Fruit fly (Drosophila melanogaster) whole organism, embryonic: Measurements from ENCODE around the gene CG7896.

Source experiments
- C15 ChIP-seq: fragments of 200-800 bp; sonication (Bioruptor generic); IDR thresholded peaks from 3 replicates; pipeline ENCODE4 v1.3.6; 2022; ENCODE audit warnings: missing biosample characterization, missing genetic modification characterization
- CG10209 ChIP-seq: fragments of 200-800 bp; sonication (Bioruptor generic); optimal IDR thresholded peaks from 3 replicates; lab custom pipeline; 2017; ENCODE audit warnings: missing biosample characterization, mild to moderate bottlenecking, missing genetic modification characterization, missing genetic modification reagents
- CG10565 ChIP-seq: fragments of 200-800 bp; sonication (Bioruptor generic); optimal IDR thresholded peaks from 3 replicates; lab custom pipeline; 2016; ENCODE audit warnings: missing biosample characterization, mild to moderate bottlenecking, missing genetic modification characterization
- CG11085 ChIP-seq: fragments of 200-800 bp; sonication (Bioruptor generic); IDR thresholded peaks from 2 replicates; pipeline ENCODE4 v1.3.6; 2022; ENCODE audit warnings: missing biosample characterization, missing genetic modification characterization
- CG14667 ChIP-seq: fragments of 200-800 bp; sonication (Bioruptor generic); IDR thresholded peaks from 2 replicates; pipeline ENCODE4 v1.3.6; 2022; ENCODE audit warnings: missing biosample characterization, missing genetic modification characterization
- CG15011 ChIP-seq: fragments of 200-800 bp; sonication (Bioruptor generic); optimal IDR thresholded peaks from 3 replicates; lab custom pipeline; 2018; ENCODE audit warnings: missing biosample characterization, mild to moderate bottlenecking, missing genetic modification characterization
- CG1602 ChIP-seq: fragments of 200-800 bp; sonication (Bioruptor generic); optimal IDR thresholded peaks from 3 replicates; lab custom pipeline; 2016; ENCODE audit warnings: missing biosample characterization, missing genetic modification characterization
- CG1603 ChIP-seq: fragments of 200-800 bp; sonication (Bioruptor generic); optimal IDR thresholded peaks from 2 replicates; lab custom pipeline; 2019; ENCODE audit warnings: missing biosample characterization, mild to moderate bottlenecking, missing genetic modification characterization, moderate library complexity
- CG16779 ChIP-seq: fragments of 200-800 bp; sonication (Bioruptor generic); IDR thresholded peaks from 2 replicates; pipeline ENCODE4 v1.3.6; 2022; ENCODE audit warnings: missing biosample characterization, missing genetic modification characterization
- CG18476 ChIP-seq: fragments of 200-800 bp; sonication (Bioruptor generic); optimal IDR thresholded peaks from 2 replicates; lab custom pipeline; 2016; ENCODE audit warnings: missing biosample characterization, mild to moderate bottlenecking, missing genetic modification characterization
- CG2116 ChIP-seq: fragments of 200-800 bp; sonication (Bioruptor generic); optimal IDR thresholded peaks from 3 replicates; lab custom pipeline; 2018; ENCODE audit warnings: missing biosample characterization, mild to moderate bottlenecking, missing genetic modification characterization
- CG30403 ChIP-seq: fragments of 200-800 bp; sonication (Bioruptor generic); optimal IDR thresholded peaks from 3 replicates; lab custom pipeline; 2016; ENCODE audit warnings: missing biosample characterization, missing genetic modification characterization
- CG3281 ChIP-seq: fragments of 200-800 bp; sonication (Bioruptor generic); optimal IDR thresholded peaks from 3 replicates; lab custom pipeline; 2017; ENCODE audit warnings: missing biosample characterization, mild to moderate bottlenecking, missing genetic modification characterization
- CG3838 ChIP-seq: fragments of 200-800 bp; sonication (Bioruptor generic); optimal IDR thresholded peaks from 3 replicates; lab custom pipeline; 2016; ENCODE audit warnings: missing biosample characterization, missing genetic modification characterization
- CG4360 ChIP-seq: fragments of 200-800 bp; sonication (Bioruptor generic); IDR thresholded peaks from 2 replicates; pipeline ENCODE4 v1.3.6; 2022; ENCODE audit warnings: missing biosample characterization, missing genetic modification characterization
- CG5180 ChIP-seq: fragments of 200-800 bp; sonication (Bioruptor generic); optimal IDR thresholded peaks from 3 replicates; lab custom pipeline; 2017; ENCODE audit warnings: missing biosample characterization, missing genetic modification characterization, mild to moderate bottlenecking, moderate library complexity, missing genetic modification reagents
- CG6854 ChIP-seq: fragments of 200-800 bp; sonication (Bioruptor generic); optimal IDR thresholded peaks from 3 replicates; lab custom pipeline; 2017; ENCODE audit warnings: missing biosample characterization, mild to moderate bottlenecking, missing genetic modification characterization
- CG8924 ChIP-seq: fragments of 200-800 bp; optimal IDR thresholded peaks from 3 replicates; lab custom pipeline; 2019; ENCODE audit warnings: missing biosample characterization, mild to moderate bottlenecking, missing genetic modification characterization, moderate library complexity
- CG9817 ChIP-seq: fragments of 200-800 bp; sonication (Bioruptor generic); optimal IDR thresholded peaks from 2 replicates; lab custom pipeline; 2018; ENCODE audit warnings: missing biosample characterization, mild to moderate bottlenecking, missing genetic modification characterization, moderate library complexity
- D19B ChIP-seq: fragments of 200-800 bp; sonication (Bioruptor generic); optimal IDR thresholded peaks from 2 replicates; lab custom pipeline; 2017; ENCODE audit warnings: missing biosample characterization, mild to moderate bottlenecking, missing genetic modification characterization
- Dek ChIP-seq: fragments of 200-800 bp; sonication (Bioruptor generic); optimal IDR thresholded peaks from 3 replicates; lab custom pipeline; 2019; ENCODE audit warnings: missing biosample characterization, mild to moderate bottlenecking, missing genetic modification characterization, moderate library complexity
- Doc2 ChIP-seq: fragments of 200-800 bp; sonication (Bioruptor generic); IDR thresholded peaks from 2 replicates; pipeline ENCODE4 v1.3.6; 2022; ENCODE audit warnings: missing biosample characterization, missing genetic modification characterization
- ERR ChIP-seq: fragments of 200-800 bp; sonication (Bioruptor generic); optimal IDR thresholded peaks from 2 replicates; lab custom pipeline; 2016; ENCODE audit warnings: missing biosample characterization, missing genetic modification characterization
- Ets65A ChIP-seq: fragments of 200-800 bp; sonication (Bioruptor generic); peaks from one replicate; lab custom pipeline; 2016; ENCODE audit warnings: missing biosample characterization, missing genetic modification characterization
- HLH4C ChIP-seq: fragments of 200-800 bp; sonication (Bioruptor generic); IDR thresholded peaks from 3 replicates; pipeline ENCODE4 v1.3.6; 2022; ENCODE audit warnings: missing biosample characterization, missing genetic modification characterization; ENCODE audit not compliant: partially characterized antibody
- Oaz ChIP-seq: fragments of 200-800 bp; sonication (Bioruptor generic); IDR thresholded peaks from 2 replicates; pipeline ENCODE4 v1.3.6; 2022; ENCODE audit warnings: missing biosample characterization, missing genetic modification characterization
- Sox102F ChIP-seq: fragments of 200-800 bp; sonication (Bioruptor generic); optimal IDR thresholded peaks from 2 replicates; lab custom pipeline; 2018; ENCODE audit warnings: missing biosample characterization, mild to moderate bottlenecking, missing genetic modification characterization, moderate library complexity
- Spps ChIP-seq: fragments of 200-800 bp; sonication (Bioruptor generic); optimal IDR thresholded peaks from 2 replicates; lab custom pipeline; 2018; ENCODE audit warnings: missing biosample characterization, mild to moderate bottlenecking, missing genetic modification characterization
- Sry-β ChIP-seq: fragments of 200-800 bp; sonication (Bioruptor generic); optimal IDR thresholded peaks from 2 replicates; lab custom pipeline; 2018; ENCODE audit warnings: missing biosample characterization, mild to moderate bottlenecking, missing genetic modification characterization, moderate library complexity
- br ChIP-seq: fragments of >200 bp; optimal IDR thresholded peaks from 2 replicates; lab custom pipeline; 2017
- chn ChIP-seq: fragments of 200-800 bp; sonication (Bioruptor generic); optimal IDR thresholded peaks from 2 replicates; lab custom pipeline; 2016; ENCODE audit warnings: missing biosample characterization, missing genetic modification characterization
- en ChIP-seq: fragments of 200-800 bp; sonication (Bioruptor generic); optimal IDR thresholded peaks from 2 replicates; lab custom pipeline; 2016; ENCODE audit warnings: missing biosample characterization, missing genetic modification characterization
- gce ChIP-seq: fragments of 200-800 bp; sonication (Bioruptor generic); IDR thresholded peaks from 3 replicates; pipeline ENCODE4 v1.3.6; 2022; ENCODE audit warnings: missing biosample characterization, missing genetic modification characterization
- gsb ChIP-seq: fragments of 200-800 bp; sonication (Bioruptor generic); IDR thresholded peaks from 2 replicates; pipeline ENCODE4 v1.3.6; 2022; ENCODE audit warnings: missing biosample characterization, missing genetic modification characterization
- hb ChIP-seq: fragments of 200-800 bp; sonication (Bioruptor generic); IDR thresholded peaks from 3 replicates; pipeline ENCODE4 v1.3.6; 2022; ENCODE audit warnings: missing biosample characterization, missing genetic modification characterization; ENCODE audit not compliant: partially characterized antibody
- hkb ChIP-seq, 2 experiments: fragments of 200-800 bp in 1 of 2; fragments of >200 bp in 1 of 2; sonication (Bioruptor generic) in 1 of 2; IDR thresholded peaks in 1 of 2; optimal IDR thresholded peaks in 1 of 2; 2 replicates each; pipeline versions ENCODE4 v1.3.6 to Lab custom; 2017 to 2022; ENCODE audit warnings: missing biosample characterization in 1 of 2, missing genetic modification characterization in 1 of 2
- jigr1 ChIP-seq: fragments of 200-800 bp; sonication (Bioruptor generic); IDR thresholded peaks from 3 replicates; pipeline ENCODE4 v1.3.6; 2022; ENCODE audit warnings: missing biosample characterization, missing genetic modification characterization
- jing ChIP-seq: fragments of 200-800 bp; sonication (Bioruptor generic); optimal IDR thresholded peaks from 2 replicates; lab custom pipeline; 2018; ENCODE audit warnings: missing biosample characterization, mild to moderate bottlenecking, missing genetic modification characterization
- lbe ChIP-seq: fragments of 200-800 bp; sonication (Bioruptor generic); optimal IDR thresholded peaks from 2 replicates; lab custom pipeline; 2016; ENCODE audit warnings: missing biosample characterization, mild to moderate bottlenecking, missing genetic modification characterization
- mam ChIP-seq: fragments of 200-800 bp; sonication (Bioruptor generic); optimal IDR thresholded peaks from 3 replicates; lab custom pipeline; 2016; ENCODE audit warnings: missing biosample characterization, missing genetic modification characterization
- nau ChIP-seq: fragments of 200-800 bp; sonication (Bioruptor generic); optimal IDR thresholded peaks from 3 replicates; lab custom pipeline; 2017; ENCODE audit warnings: missing biosample characterization, mild to moderate bottlenecking, missing genetic modification characterization, missing genetic modification reagents
- org-1 ChIP-seq: fragments of 200-800 bp; sonication (Bioruptor generic); optimal IDR thresholded peaks from 2 replicates; lab custom pipeline; 2017; ENCODE audit warnings: missing biosample characterization, missing genetic modification characterization
- pros ChIP-seq: fragments of 200-800 bp; sonication (Bioruptor generic); optimal IDR thresholded peaks from 3 replicates; lab custom pipeline; 2019; ENCODE audit warnings: missing biosample characterization, mild to moderate bottlenecking, missing genetic modification characterization, moderate library complexity
- psq ChIP-seq: fragments of 200-800 bp; sonication (Bioruptor generic); optimal IDR thresholded peaks from 2 replicates; lab custom pipeline; 2017; ENCODE audit warnings: missing biosample characterization, missing genetic modification characterization
- rib ChIP-seq: fragments of 200-800 bp; sonication (Bioruptor generic); IDR thresholded peaks from 2 replicates; pipeline ENCODE4 v1.3.6; 2022; ENCODE audit warnings: missing biosample characterization, missing genetic modification characterization
- schlank ChIP-seq: fragments of 200-800 bp; sonication (Bioruptor generic); optimal IDR thresholded peaks from 2 replicates; lab custom pipeline; 2018; ENCODE audit warnings: missing biosample characterization, mild to moderate bottlenecking, missing genetic modification characterization
- sim ChIP-seq: fragments of 200-800 bp; sonication (Bioruptor generic); IDR thresholded peaks from 2 replicates; pipeline ENCODE4 v1.3.6; 2022; ENCODE audit warnings: missing biosample characterization, missing genetic modification characterization
- tx ChIP-seq: fragments of 200-800 bp; sonication (Bioruptor generic); optimal IDR thresholded peaks from 2 replicates; lab custom pipeline; 2016; ENCODE audit warnings: missing biosample characterization, missing genetic modification characterization
- vvl ChIP-seq: fragments of 200-800 bp; sonication (Bioruptor generic); IDR thresholded peaks from 2 replicates; pipeline ENCODE4 v1.3.6; 2022; ENCODE audit warnings: missing biosample characterization, missing genetic modification characterization
- wek ChIP-seq: fragments of 200-800 bp; sonication (Bioruptor generic); optimal IDR thresholded peaks from 3 replicates; lab custom pipeline; 2018; ENCODE audit warnings: missing biosample characterization, mild to moderate bottlenecking, missing genetic modification characterization, moderate library complexity

CG7896 gene

DNA sequence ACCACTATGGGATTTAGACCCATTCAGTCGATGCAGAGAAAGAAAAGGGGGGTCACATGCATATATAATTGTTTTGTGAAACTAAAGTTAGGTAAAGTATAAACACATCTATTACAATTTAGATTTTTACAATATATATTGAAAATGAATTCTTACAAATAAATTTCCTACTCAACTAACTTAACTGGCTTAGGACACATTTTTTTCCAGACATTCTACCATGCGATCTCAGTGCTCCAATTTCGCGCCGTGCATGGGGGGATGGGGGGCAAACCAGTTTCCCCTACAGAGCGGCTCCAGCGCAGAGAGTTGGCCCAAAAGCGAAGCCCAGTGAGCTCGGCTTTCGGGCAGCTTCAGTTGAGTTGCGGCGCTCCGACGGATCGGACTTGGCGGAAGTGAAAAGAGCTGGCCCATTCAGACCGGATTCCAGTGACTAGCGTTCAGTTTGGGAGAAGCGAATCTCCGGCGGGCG is at the start of gene CG7896 (continued):
- no peak for TF ChIP-seq hkb (optimal IDR thresholded peaks at IDR 0.05; lab: Kevin White, UChicago)
- peak; percentile 88 for TF ChIP-seq hkb (GFP tag; IDR thresholded peaks at IDR 0.05; lab: Robert Waterston, UW)
- peak; percentile 82 for TF ChIP-seq Oaz (GFP tag; lab: Robert Waterston, UW)
- no peak for TF ChIP-seq ERR (GFP tag; lab: Kevin White, UChicago)
- TF ChIP-seq Sry-β (GFP tag; lab: Kevin White, UChicago): no peak
- TF ChIP-seq CG16779: 0 out of 2 replicates have a peak, but pooled peaks have one; percentile 23
- TF ChIP-seq gce (GFP tag; lab: Robert Waterston, UW): peak; percentile 69; the same call in 1 of the 3 replicates
- peak; percentile 4 for TF ChIP-seq psq (GFP tag; lab: Kevin White, UChicago)
- TF ChIP-seq CG11085 (GFP tag; lab: Robert Waterston, UW): peak; percentile 49; the same call in 1 of the 2 replicates
- TF ChIP-seq C15 (GFP tag; lab: Robert Waterston, UW): no peak
- peak; percentile 53 for TF ChIP-seq Ets65A (GFP tag; lab: Kevin White, UChicago)
- TF ChIP-seq CG4360: no peak
- TF ChIP-seq gsb (GFP tag; lab: Robert Waterston, UW): peak; percentile 71; the same call in 1 of the 2 replicates
- peak; percentile 90 for TF ChIP-seq vvl (GFP tag; lab: Robert Waterston, UW)
- TF ChIP-seq CG3838 (GFP tag; lab: Kevin White, UChicago): no peak
- peak; percentile 40 for TF ChIP-seq CG15011 (GFP tag; lab: Kevin White, UChicago)
- peak; percentile 70 for TF ChIP-seq CG3281 (GFP tag; lab: Kevin White, UChicago)
- TF ChIP-seq sim (GFP tag; lab: Robert Waterston, UW): no peak
- peak; percentile 63 for TF ChIP-seq Sox102F (GFP tag; lab: Kevin White, UChicago)
- no peak for TF ChIP-seq tx (GFP tag; lab: Kevin White, UChicago)
- TF ChIP-seq wek (GFP tag; lab: Kevin White, UChicago): no peak
- peak; percentile 7 for TF ChIP-seq pros
- peak; percentile 34 for TF ChIP-seq CG2116 (GFP tag; lab: Kevin White, UChicago)
- TF ChIP-seq CG8924 (tag; lab: Kevin White, UChicago): peak; percentile 72
- TF ChIP-seq Dek (tag; lab: Kevin White, UChicago): peak; percentile 24
- no peak for TF ChIP-seq mam (GFP tag; lab: Kevin White, UChicago)
- TF ChIP-seq Spps: peak; percentile 10
- 0 out of 2 replicates have a peak, but pooled peaks have one; percentile 5 for TF ChIP-seq Doc2
- peak; percentile 65; the same call in 1 of the 3 replicates for TF ChIP-seq jigr1 (GFP tag; lab: Robert Waterston, UW)
- peak; percentile 40 for TF ChIP-seq CG5180 (GFP tag; lab: Kevin White, UChicago)
- TF ChIP-seq CG10209 (GFP tag; lab: Kevin White, UChicago): peak; percentile 64
- peak; percentile 31 for TF ChIP-seq CG1603
- TF ChIP-seq CG1602 (GFP tag; lab: Kevin White, UChicago): peak; percentile 63
- no peak for TF ChIP-seq hb (GFP tag; lab: Robert Waterston, UW)
- TF ChIP-seq chn (GFP tag; lab: Kevin White, UChicago): no peak
- peak; percentile 8 for TF ChIP-seq jing (GFP tag; lab: Kevin White, UChicago)
- TF ChIP-seq CG30403 (GFP tag; lab: Kevin White, UChicago): peak; percentile 77
- peak; percentile 66; the same call in 1 of the 2 replicates for TF ChIP-seq CG14667 (GFP tag; lab: Robert Waterston, UW)
- no peak for TF ChIP-seq HLH4C (GFP tag; lab: Robert Waterston, UW)
- TF ChIP-seq D19B (GFP tag; lab: Kevin White, UChicago): no peak
- TF ChIP-seq br: no peak
- peak; percentile 50 for TF ChIP-seq CG9817 (tag; lab: Kevin White, UChicago)
- 0 out of 2 replicates have a peak, but pooled peaks have one; percentile 22 for TF ChIP-seq rib (GFP tag; lab: Robert Waterston, UW)
- no peak for TF ChIP-seq en (GFP tag; lab: Kevin White, UChicago)
- peak; percentile 51 for TF ChIP-seq CG6854 (GFP tag; lab: Kevin White, UChicago)
- peak; percentile 87 for TF ChIP-seq lbe (GFP tag; lab: Kevin White, UChicago)
- no peak for TF ChIP-seq CG10565 (GFP tag; lab: Kevin White, UChicago)
- TF ChIP-seq schlank (tag; lab: Kevin White, UChicago): no peak
- TF ChIP-seq nau (GFP tag; lab: Kevin White, UChicago): peak; percentile 38
- TF ChIP-seq org-1 (GFP tag; lab: Kevin White, UChicago): peak; percentile 63
- peak; percentile 11 for TF ChIP-seq CG18476 (GFP tag; lab: Kevin White, UChicago)
